Worm (Caenorhabditis elegans) whole organism, L3 larva: ENCODE results near the gene F20D1.3.

Experiments used
- R02D3.7 ChIP-seq: fragments of 150-350 bp; optimal IDR thresholded peaks from 2 replicates; lab custom pipeline; 2014; ENCODE audit warnings: missing biosample characterization, missing genetic modification characterization
- ZK546.5 ChIP-seq: sonication (generic microtip); optimal IDR thresholded peaks from 2 replicates; lab custom pipeline; 2017; ENCODE audit warnings: missing biosample characterization, missing genetic modification characterization
- aly-2 ChIP-seq: fragments of 150-350 bp; optimal IDR thresholded peaks from 2 replicates; lab custom pipeline; 2014; ENCODE audit warnings: missing biosample characterization, missing genetic modification characterization
- ama-1 ChIP-seq: fragments of 150-350 bp; optimal IDR thresholded peaks from 2 replicates; lab custom pipeline; 2018
- ceh-16 ChIP-seq: sonication (generic microtip); optimal IDR thresholded peaks from 2 replicates; lab custom pipeline; 2017; ENCODE audit warnings: missing biosample characterization, missing genetic modification characterization
- ceh-28 ChIP-seq: fragments of 150-350 bp; optimal IDR thresholded peaks from 2 replicates; lab custom pipeline; 2014; ENCODE audit warnings: missing biosample characterization, missing genetic modification reagents, missing genetic modification characterization
- ceh-82 ChIP-seq: fragments of 150-350 bp; optimal IDR thresholded peaks from 2 replicates; lab custom pipeline; 2014; ENCODE audit warnings: missing biosample characterization, missing genetic modification characterization
- daf-12 ChIP-seq: fragments of 150-350 bp; optimal IDR thresholded peaks from 2 replicates; lab custom pipeline; 2014; ENCODE audit warnings: missing biosample characterization, missing genetic modification reagents, missing genetic modification characterization
- egl-27 ChIP-seq: sonication (generic microtip); optimal IDR thresholded peaks from 4 replicates; lab custom pipeline; 2017; ENCODE audit warnings: missing biosample characterization, missing genetic modification reagents, missing genetic modification characterization
- egl-5 ChIP-seq: fragments of 150-350 bp; optimal IDR thresholded peaks from 2 replicates; lab custom pipeline; 2017; ENCODE audit warnings: missing biosample characterization, missing genetic modification reagents, missing genetic modification characterization, inconsistent platforms
- elt-2 ChIP-seq: sonication (generic microtip); optimal IDR thresholded peaks from 2 replicates; lab custom pipeline; 2016; ENCODE audit warnings: missing genetic modification reagents, mild to moderate bottlenecking, missing genetic modification characterization, missing compliant biosample characterization
- eor-1 ChIP-seq, 2 experiments: fragments of 150-350 bp; optimal IDR thresholded peaks; 2 replicates each; lab custom pipeline; 2014 to 2018; ENCODE audit warnings: missing biosample characterization in 2 of 2, missing genetic modification characterization in 2 of 2
- fkh-10 ChIP-seq: sonication (generic microtip); optimal IDR thresholded peaks from 2 replicates; lab custom pipeline; 2017; ENCODE audit warnings: missing biosample characterization, missing genetic modification reagents, missing genetic modification characterization
- fkh-2 ChIP-seq: fragments of 150-350 bp; optimal IDR thresholded peaks from 2 replicates; lab custom pipeline; 2014; ENCODE audit warnings: missing biosample characterization, missing genetic modification reagents, missing genetic modification characterization
- fos-1 ChIP-seq: fragments of 150-350 bp; optimal IDR thresholded peaks from 2 replicates; lab custom pipeline; 2014; ENCODE audit warnings: missing biosample characterization, missing genetic modification characterization
- hmg-11 ChIP-seq: sonication (generic microtip); optimal IDR thresholded peaks from 2 replicates; lab custom pipeline; 2016; ENCODE audit warnings: missing genetic modification characterization, missing compliant biosample characterization
- jun-1 ChIP-seq: fragments of 150-350 bp; optimal IDR thresholded peaks from 2 replicates; lab custom pipeline; 2014; ENCODE audit warnings: missing biosample characterization, missing genetic modification reagents, missing genetic modification characterization
- lin-15B ChIP-seq: fragments of 150-350 bp; optimal IDR thresholded peaks from 2 replicates; lab custom pipeline; 2014; ENCODE audit warnings: missing biosample characterization, missing genetic modification characterization
- lin-39 ChIP-seq: fragments of 150-350 bp; optimal IDR thresholded peaks from 2 replicates; lab custom pipeline; 2018; ENCODE audit warnings: missing biosample characterization, missing genetic modification reagents, missing genetic modification characterization
- lsy-12 ChIP-seq: sonication (generic microtip); optimal IDR thresholded peaks from 2 replicates; lab custom pipeline; 2016; ENCODE audit warnings: mild to moderate bottlenecking, missing genetic modification characterization, missing compliant biosample characterization
- mdl-1 ChIP-seq: fragments of 150-350 bp; optimal IDR thresholded peaks from 2 replicates; lab custom pipeline; 2014; ENCODE audit warnings: missing biosample characterization, missing genetic modification characterization
- mml-1 ChIP-seq: fragments of 150-350 bp; sonication (generic microtip); optimal IDR thresholded peaks from 3 replicates; lab custom pipeline; 2014; ENCODE audit warnings: missing biosample characterization, missing genetic modification characterization
- nfya-1 ChIP-seq: sonication (generic microtip); optimal IDR thresholded peaks from 2 replicates; lab custom pipeline; 2017; ENCODE audit warnings: missing genetic modification characterization, mild to moderate bottlenecking, missing compliant biosample characterization, antibody characterized with exemption, moderate library complexity; ENCODE audit not compliant: insufficient read depth
- nhr-12 ChIP-seq: fragments of 150-350 bp; optimal IDR thresholded peaks from 2 replicates; lab custom pipeline; 2014; ENCODE audit warnings: missing biosample characterization, missing genetic modification characterization
- nhr-23 ChIP-seq: fragments of 150-350 bp; optimal IDR thresholded peaks from 2 replicates; lab custom pipeline; 2014; ENCODE audit warnings: missing biosample characterization, missing genetic modification reagents, missing genetic modification characterization
- nhr-25 ChIP-seq: sonication (generic microtip); optimal IDR thresholded peaks from 2 replicates; lab custom pipeline; 2017; ENCODE audit warnings: missing biosample characterization, missing genetic modification characterization
- nhr-43 ChIP-seq: sonication (generic microtip); optimal IDR thresholded peaks from 2 replicates; lab custom pipeline; 2016; ENCODE audit warnings: mild to moderate bottlenecking, missing genetic modification characterization, missing compliant biosample characterization; ENCODE audit not compliant: poor library complexity, severe bottlenecking
- pha-4 ChIP-seq: fragments of 150-350 bp; optimal IDR thresholded peaks from 2 replicates; lab custom pipeline; 2014; ENCODE audit warnings: missing biosample characterization, missing genetic modification reagents, missing genetic modification characterization
- sea-2 ChIP-seq: fragments of 150-350 bp; sonication (generic microtip); optimal IDR thresholded peaks from 4 replicates; lab custom pipeline; 2014; ENCODE audit warnings: missing biosample characterization, missing genetic modification reagents, missing genetic modification characterization
- skn-1 ChIP-seq: fragments of 150-350 bp; optimal IDR thresholded peaks from 2 replicates; lab custom pipeline; 2014; ENCODE audit warnings: missing biosample characterization, missing genetic modification characterization
- snpc-4 ChIP-seq: fragments of 150-350 bp; optimal IDR thresholded peaks from 2 replicates; lab custom pipeline; 2014; ENCODE audit warnings: missing biosample characterization, missing genetic modification characterization
- unc-39 ChIP-seq: sonication (generic microtip); optimal IDR thresholded peaks from 4 replicates; lab custom pipeline; 2017; ENCODE audit warnings: missing biosample characterization, missing genetic modification characterization
- ztf-4 ChIP-seq: fragments of 150-350 bp; optimal IDR thresholded peaks from 2 replicates; lab custom pipeline; 2014; ENCODE audit warnings: missing biosample characterization, missing genetic modification characterization

Gene F20D1.3

DNA sequence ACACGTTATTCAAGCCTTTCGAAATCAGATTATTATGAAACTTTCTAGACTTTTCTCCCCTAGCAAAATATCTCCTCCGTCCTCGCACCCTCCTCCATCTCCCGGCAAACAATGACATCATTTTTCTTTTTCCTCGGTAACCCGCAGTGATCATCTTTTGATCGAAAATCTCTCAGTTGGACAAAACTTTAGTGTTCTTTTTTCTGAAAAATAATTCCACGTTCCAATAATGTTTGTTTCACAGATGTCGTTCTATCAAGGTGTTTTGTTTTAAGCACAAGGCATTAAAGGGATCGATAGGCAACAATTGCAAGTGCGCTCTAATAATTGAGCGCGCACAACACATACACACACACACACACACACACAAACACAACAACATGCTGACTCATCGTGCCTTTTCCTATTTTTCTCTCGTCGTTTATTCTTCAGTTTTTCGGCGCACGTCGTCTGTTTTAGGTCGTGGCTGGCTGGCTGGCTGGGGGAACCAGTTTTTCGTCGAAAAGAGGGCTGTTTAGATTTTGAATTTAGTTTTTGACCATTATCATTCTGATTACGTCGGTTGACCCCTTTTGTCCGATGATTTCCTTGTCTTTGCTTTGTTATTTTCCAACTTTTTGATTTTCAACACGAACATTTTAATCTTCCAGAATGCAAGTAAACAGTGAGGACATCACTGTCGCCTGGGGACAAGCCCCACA lies at the start of gene F20D1.3:
TSS of gene F20D1.3 (plus strand) at position 651 of the 701 bp plus-strand sequence.
- TF ChIP-seq nhr-12 (tag; lab: Kevin White, UChicago) (no peak), egl-5 (tag; lab: Kevin White, UChicago) (peak; percentile 79), lsy-12 (tag; lab: Kevin White, UChicago) (no peak), lin-15B (tag; lab: Kevin White, UChicago) (peak; percentile 20), ZK546.5 (tag; lab: Kevin White, UChicago) (no peak), fos-1 (tag; lab: Kevin White, UChicago) (peak; percentile 95), nhr-25 (tag; lab: Kevin White, UChicago) (peak; percentile 58), hmg-11 (peak; percentile 64), nhr-23 (peak; percentile 76), fkh-10 (GFP tag; lab: Kevin White, UChicago) (no peak), jun-1 (peak; percentile 74), mdl-1 (tag; lab: Kevin White, UChicago) (peak; percentile 9), skn-1 (tag; lab: Kevin White, UChicago) (peak; percentile 49), snpc-4 (peak; percentile 42), unc-39 (tag; lab: Kevin White, UChicago) (no peak), lin-39 (tag; lab: Kevin White, UChicago) (peak; percentile 46), daf-12 (tag; lab: Kevin White, UChicago) (no peak), R02D3.7 (no peak), nhr-43 (peak; percentile 41), elt-2 (tag; lab: Kevin White, UChicago) (peak; percentile 24), ama-1 (lab: Kevin White, UChicago) (peak; percentile 12), pha-4 (tag; lab: Kevin White, UChicago) (peak; percentile 55), nfya-1 (tag; lab: Kevin White, UChicago) (peak; percentile 64), fkh-2 (no peak), ceh-28 (tag; lab: Kevin White, UChicago) (peak; percentile 76)
- TF ChIP-seq, all 47 proteins: peak for 17

DNA sequence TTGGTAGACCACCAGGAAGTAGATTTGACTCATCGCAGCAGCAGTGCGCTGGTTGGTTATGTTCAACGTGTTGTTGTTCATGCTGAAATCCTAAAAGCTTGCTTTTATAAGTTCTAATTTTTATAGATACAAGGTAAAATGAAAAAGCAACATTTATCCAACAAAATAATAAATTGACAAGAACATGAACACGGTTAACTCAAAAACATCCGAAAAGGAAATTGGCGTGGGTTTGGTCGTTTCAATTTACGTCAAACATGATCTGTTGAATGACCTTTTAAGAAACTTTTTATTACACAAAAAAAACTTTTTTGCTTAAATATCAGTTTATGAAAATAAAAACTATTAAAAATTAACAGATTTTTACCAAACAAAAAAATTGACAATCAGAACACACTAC lies 47.1 kb upstream of the F20D1.3 start, which contains the start of gene ntr-2:
TSS of gene ntr-2 (minus strand) at position 101 of the 400 bp plus-strand sequence.
- no peak for TF ChIP-seq ZK546.5 (tag; lab: Kevin White, UChicago)
- no peak for TF ChIP-seq jun-1
- TF ChIP-seq fos-1 (tag; lab: Kevin White, UChicago) = no peak
- TF ChIP-seq sea-2 (GFP tag; lab: Kevin White, UChicago) = no peak
- TF ChIP-seq ztf-4 (tag; lab: Kevin White, UChicago) = no peak
- TF ChIP-seq fkh-2 = no peak
- TF ChIP-seq, all 47 proteins: peak for 0

DNA sequence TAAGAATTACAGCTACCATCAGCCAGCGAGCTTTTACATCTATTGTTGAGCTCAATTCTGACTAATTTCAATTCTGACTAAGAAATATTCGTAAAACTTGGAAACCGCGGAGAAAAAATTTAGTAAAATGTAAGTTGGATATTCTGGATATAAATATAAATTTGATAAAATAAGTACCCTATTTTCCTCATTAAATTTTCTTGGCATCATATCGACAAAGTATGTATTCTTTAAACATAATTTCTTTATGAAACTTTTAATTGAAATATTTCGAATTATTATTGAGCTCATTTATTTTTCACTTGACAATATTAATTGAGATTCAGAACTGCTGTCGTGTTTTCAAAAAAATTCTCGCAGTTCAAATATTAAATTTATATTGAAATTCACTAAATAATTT lies 46.4 kb upstream of the F20D1.3 start:
- TF ChIP-seq mml-1 (no peak), pha-4 (tag; lab: Kevin White, UChicago) (no peak), egl-5 (tag; lab: Kevin White, UChicago) (no peak), aly-2 (no peak), ceh-82 (tag; lab: Kevin White, UChicago) (no peak), fos-1 (tag; lab: Kevin White, UChicago) (no peak), ama-1 (lab: Kevin White, UChicago) (no peak), egl-27 (no peak)

DNA sequence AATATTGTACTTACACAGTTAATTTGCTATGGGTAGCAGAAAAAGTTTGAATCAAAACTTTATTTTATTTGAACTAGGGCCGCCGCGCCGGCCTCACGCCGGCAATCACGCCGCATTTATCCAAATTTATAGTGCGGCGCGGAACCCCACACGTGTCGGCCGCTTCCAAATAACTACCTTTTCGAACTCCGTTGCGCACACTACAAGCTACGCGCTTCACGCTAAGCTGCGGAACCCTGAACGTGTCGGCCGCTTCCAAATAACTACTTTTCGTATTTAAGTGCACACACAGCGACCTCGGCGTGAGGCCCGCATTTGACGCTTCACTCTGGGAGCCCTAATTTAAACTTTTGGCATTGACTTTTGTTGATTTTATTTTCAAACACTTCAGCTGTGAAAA lies 44.5 kb upstream of the F20D1.3 start:
- TF ChIP-seq nhr-43 (no peak), snpc-4 (peak; percentile 1), eor-1 (tag; optimal IDR thresholded peaks at IDR 0.05; lab: Kevin White, UChicago) (no peak), nhr-25 (tag; lab: Kevin White, UChicago) (no peak), ceh-16 (no peak), fkh-10 (GFP tag; lab: Kevin White, UChicago) (no peak), jun-1 (no peak), mml-1 (no peak)

DNA sequence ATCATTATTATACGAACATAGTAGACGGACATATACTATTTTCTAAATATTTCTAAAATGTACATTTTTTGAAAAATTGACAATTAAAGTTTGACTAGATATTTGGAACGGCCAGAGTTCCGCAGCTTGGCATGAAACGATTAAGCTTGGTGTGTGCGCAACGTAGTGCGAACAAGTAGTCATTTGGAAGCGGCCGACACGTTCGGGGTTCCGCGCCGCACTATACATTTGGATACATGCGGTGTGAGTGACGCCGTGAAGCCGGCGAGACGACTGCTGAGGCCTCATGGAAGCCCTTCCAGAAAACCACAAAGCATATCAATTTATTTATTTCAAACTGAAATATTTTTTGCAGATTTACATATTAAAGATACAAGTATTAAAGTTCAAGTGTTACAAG lies 37.7 kb upstream of the F20D1.3 start:
- TF ChIP-seq snpc-4 (peak; percentile 80), elt-2 (tag; lab: Kevin White, UChicago) (no peak)
